Fruit fly (Drosophila melanogaster): Measurements from ENCODE around the gene CG1138.

DNA sequence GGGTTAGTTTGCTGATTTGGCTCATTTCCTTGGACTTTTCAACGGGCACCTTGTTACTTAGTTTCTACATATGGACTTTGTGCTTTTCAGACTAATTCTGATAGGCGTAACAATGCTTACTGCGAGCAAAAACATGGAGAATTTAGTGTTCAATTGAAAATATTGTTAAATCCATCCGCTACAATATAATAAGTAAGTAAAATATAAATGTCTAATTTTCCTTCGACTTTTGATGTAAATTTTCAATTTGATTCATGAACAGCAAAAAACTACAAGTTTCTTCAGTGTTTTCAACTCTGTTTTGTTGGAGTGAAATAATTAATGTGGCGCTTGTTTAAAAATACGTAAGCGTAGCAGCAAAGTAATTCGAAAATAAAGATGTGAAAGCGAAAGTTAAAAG, 11.0 kb upstream of the CG1138 start, which contains the start of gene glob2:
- TF ChIP-seq psq (optimal IDR thresholded peaks at IDR 0.05) (no peak), usp (GFP tag; optimal IDR thresholded peaks at IDR 0.05) (no peak), Dll (optimal IDR thresholded peaks at IDR 0.05) (no peak)

Data from whole organism.